Worm (Caenorhabditis elegans): ENCODE data around the gene R155.3.

Gene R155.3

DNA sequence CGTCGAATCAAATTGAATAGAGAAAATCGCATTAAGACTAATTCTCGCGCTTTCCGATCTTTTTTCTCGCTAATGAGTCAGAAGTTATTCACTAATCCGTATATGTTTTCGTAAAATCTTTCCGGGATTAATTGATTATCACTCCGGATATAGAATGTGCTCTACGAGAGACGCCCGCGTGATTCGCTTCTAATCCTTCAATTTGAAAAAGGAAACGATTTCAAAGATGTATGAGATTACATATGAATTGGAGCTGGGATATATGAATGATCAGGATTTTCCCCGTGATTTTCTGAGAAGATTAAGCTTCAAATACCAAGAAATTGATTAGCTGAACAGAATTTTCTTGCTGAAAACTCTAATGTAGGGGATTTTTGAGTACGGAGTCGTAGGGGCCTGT lies 54.0 kb downstream of the R155.3 start (continued):
- TF ChIP-seq lsy-2 (tag; optimal IDR thresholded peaks at IDR 0.05) (peak in 1 of 2 experiments; percentile 39), blmp-1 (tag; optimal IDR thresholded peaks at IDR 0.05) (peak; percentile 11)

DNA sequence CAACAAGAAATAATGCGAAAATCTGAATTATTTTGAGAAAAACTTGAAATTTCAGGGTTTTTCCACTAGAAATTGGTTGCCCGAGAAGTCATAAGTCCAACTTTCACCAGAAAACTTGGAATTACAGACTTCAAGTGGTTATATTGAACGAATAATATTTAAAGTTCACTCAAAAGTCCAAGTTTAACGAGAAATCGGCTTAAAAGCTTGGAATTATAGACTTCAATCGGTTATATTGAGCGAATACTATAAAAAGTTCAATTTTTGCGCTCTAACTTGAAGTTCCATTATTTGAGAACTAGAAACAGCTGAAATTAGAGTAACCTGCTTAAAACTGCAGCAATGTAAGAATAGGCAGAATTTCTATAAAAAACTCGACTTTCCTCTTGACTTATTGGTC lies 54.5 kb downstream of the R155.3 start:
- no peak for TF ChIP-seq efl-1 (optimal IDR thresholded peaks at IDR 0.05)
- TF ChIP-seq efl-1 (GFP tag; optimal IDR thresholded peaks at IDR 0.05 in 1 of 2), result peak in 1 of 2 experiments; percentile 75
- TF ChIP-seq ceh-8 (GFP tag; optimal IDR thresholded peaks at IDR 0.05), result no peak
